Worm (Caenorhabditis elegans) whole organism, L3 larva: ENCODE data around the gene C36E6.8.

Experiments used
- R02D3.7 ChIP-seq: fragments of 150-350 bp; optimal IDR thresholded peaks from 2 replicates; lab custom pipeline; 2014; ENCODE audit warnings: missing biosample characterization, missing genetic modification characterization
- ZK546.5 ChIP-seq: sonication (generic microtip); optimal IDR thresholded peaks from 2 replicates; lab custom pipeline; 2017; ENCODE audit warnings: missing biosample characterization, missing genetic modification characterization
- aly-2 ChIP-seq: fragments of 150-350 bp; optimal IDR thresholded peaks from 2 replicates; lab custom pipeline; 2014; ENCODE audit warnings: missing biosample characterization, missing genetic modification characterization
- ama-1 ChIP-seq: fragments of 150-350 bp; optimal IDR thresholded peaks from 2 replicates; lab custom pipeline; 2018
- ceh-16 ChIP-seq: sonication (generic microtip); optimal IDR thresholded peaks from 2 replicates; lab custom pipeline; 2017; ENCODE audit warnings: missing biosample characterization, missing genetic modification characterization
- ceh-28 ChIP-seq: fragments of 150-350 bp; optimal IDR thresholded peaks from 2 replicates; lab custom pipeline; 2014; ENCODE audit warnings: missing biosample characterization, missing genetic modification reagents, missing genetic modification characterization
- ceh-82 ChIP-seq: fragments of 150-350 bp; optimal IDR thresholded peaks from 2 replicates; lab custom pipeline; 2014; ENCODE audit warnings: missing biosample characterization, missing genetic modification characterization
- ceh-9 ChIP-seq: sonication (generic microtip); optimal IDR thresholded peaks from 2 replicates; lab custom pipeline; 2018; ENCODE audit warnings: missing biosample characterization, missing genetic modification characterization
- daf-12 ChIP-seq: fragments of 150-350 bp; optimal IDR thresholded peaks from 2 replicates; lab custom pipeline; 2014; ENCODE audit warnings: missing biosample characterization, missing genetic modification reagents, missing genetic modification characterization
- egl-27 ChIP-seq: sonication (generic microtip); optimal IDR thresholded peaks from 4 replicates; lab custom pipeline; 2017; ENCODE audit warnings: missing biosample characterization, missing genetic modification reagents, missing genetic modification characterization
- egl-5 ChIP-seq: fragments of 150-350 bp; optimal IDR thresholded peaks from 2 replicates; lab custom pipeline; 2017; ENCODE audit warnings: missing biosample characterization, missing genetic modification reagents, missing genetic modification characterization, inconsistent platforms
- elt-1 ChIP-seq: fragments of 150-350 bp; optimal IDR thresholded peaks from 2 replicates; lab custom pipeline; 2014; ENCODE audit warnings: missing biosample characterization, missing genetic modification characterization
- elt-3 ChIP-seq, 3 experiments: fragments of 150-350 bp in 1 of 3; sonication (generic microtip) in 2 of 3; optimal IDR thresholded peaks; 2 replicates in 2 of 3; 4 replicates in 1 of 3; lab custom pipeline; 2014 to 2017; ENCODE audit warnings: missing biosample characterization in 3 of 3, missing genetic modification characterization in 3 of 3
- eor-1 ChIP-seq, 2 experiments: fragments of 150-350 bp; optimal IDR thresholded peaks; 2 replicates each; lab custom pipeline; 2014 to 2018; ENCODE audit warnings: missing biosample characterization in 2 of 2, missing genetic modification characterization in 2 of 2
- fkh-2 ChIP-seq: fragments of 150-350 bp; optimal IDR thresholded peaks from 2 replicates; lab custom pipeline; 2014; ENCODE audit warnings: missing biosample characterization, missing genetic modification reagents, missing genetic modification characterization
- fos-1 ChIP-seq: fragments of 150-350 bp; optimal IDR thresholded peaks from 2 replicates; lab custom pipeline; 2014; ENCODE audit warnings: missing biosample characterization, missing genetic modification characterization
- hmg-11 ChIP-seq: sonication (generic microtip); optimal IDR thresholded peaks from 2 replicates; lab custom pipeline; 2016; ENCODE audit warnings: missing genetic modification characterization, missing compliant biosample characterization
- jun-1 ChIP-seq: fragments of 150-350 bp; optimal IDR thresholded peaks from 2 replicates; lab custom pipeline; 2014; ENCODE audit warnings: missing biosample characterization, missing genetic modification reagents, missing genetic modification characterization
- lin-15B ChIP-seq: fragments of 150-350 bp; optimal IDR thresholded peaks from 2 replicates; lab custom pipeline; 2014; ENCODE audit warnings: missing biosample characterization, missing genetic modification characterization
- lin-39 ChIP-seq: fragments of 150-350 bp; optimal IDR thresholded peaks from 2 replicates; lab custom pipeline; 2018; ENCODE audit warnings: missing biosample characterization, missing genetic modification reagents, missing genetic modification characterization
- lsy-12 ChIP-seq: sonication (generic microtip); optimal IDR thresholded peaks from 2 replicates; lab custom pipeline; 2016; ENCODE audit warnings: mild to moderate bottlenecking, missing genetic modification characterization, missing compliant biosample characterization
- mdl-1 ChIP-seq: fragments of 150-350 bp; optimal IDR thresholded peaks from 2 replicates; lab custom pipeline; 2014; ENCODE audit warnings: missing biosample characterization, missing genetic modification characterization
- mml-1 ChIP-seq: fragments of 150-350 bp; sonication (generic microtip); optimal IDR thresholded peaks from 3 replicates; lab custom pipeline; 2014; ENCODE audit warnings: missing biosample characterization, missing genetic modification characterization
- nfya-1 ChIP-seq: sonication (generic microtip); optimal IDR thresholded peaks from 2 replicates; lab custom pipeline; 2017; ENCODE audit warnings: missing genetic modification characterization, mild to moderate bottlenecking, missing compliant biosample characterization, antibody characterized with exemption, moderate library complexity; ENCODE audit not compliant: insufficient read depth
- nhr-11 ChIP-seq: fragments of 150-350 bp; optimal IDR thresholded peaks from 2 replicates; lab custom pipeline; 2014; ENCODE audit warnings: missing biosample characterization, missing genetic modification characterization
- nhr-12 ChIP-seq: fragments of 150-350 bp; optimal IDR thresholded peaks from 2 replicates; lab custom pipeline; 2014; ENCODE audit warnings: missing biosample characterization, missing genetic modification characterization
- nhr-23 ChIP-seq: fragments of 150-350 bp; optimal IDR thresholded peaks from 2 replicates; lab custom pipeline; 2014; ENCODE audit warnings: missing biosample characterization, missing genetic modification reagents, missing genetic modification characterization
- nhr-237 ChIP-seq: fragments of 150-350 bp; optimal IDR thresholded peaks from 2 replicates; lab custom pipeline; 2014; ENCODE audit warnings: missing biosample characterization, missing genetic modification characterization
- nhr-25 ChIP-seq: sonication (generic microtip); optimal IDR thresholded peaks from 2 replicates; lab custom pipeline; 2017; ENCODE audit warnings: missing biosample characterization, missing genetic modification characterization
- nhr-28 ChIP-seq: fragments of 150-350 bp; optimal IDR thresholded peaks from 2 replicates; lab custom pipeline; 2014; ENCODE audit warnings: missing biosample characterization, missing genetic modification characterization
- nhr-43 ChIP-seq: sonication (generic microtip); optimal IDR thresholded peaks from 2 replicates; lab custom pipeline; 2016; ENCODE audit warnings: mild to moderate bottlenecking, missing genetic modification characterization, missing compliant biosample characterization; ENCODE audit not compliant: poor library complexity, severe bottlenecking
- nhr-67 ChIP-seq: fragments of 150-350 bp; optimal IDR thresholded peaks from 2 replicates; lab custom pipeline; 2014; ENCODE audit warnings: missing biosample characterization, missing genetic modification characterization
- nhr-76 ChIP-seq: fragments of 150-350 bp; sonication (generic microtip); optimal IDR thresholded peaks from 5 replicates; lab custom pipeline; 2014; ENCODE audit warnings: missing biosample characterization, missing genetic modification characterization
- nhr-77 ChIP-seq: fragments of 150-350 bp; optimal IDR thresholded peaks from 2 replicates; lab custom pipeline; 2014; ENCODE audit warnings: missing biosample characterization, missing genetic modification characterization
- pha-4 ChIP-seq: fragments of 150-350 bp; optimal IDR thresholded peaks from 2 replicates; lab custom pipeline; 2014; ENCODE audit warnings: missing biosample characterization, missing genetic modification reagents, missing genetic modification characterization
- pqm-1 ChIP-seq: fragments of 150-350 bp; optimal IDR thresholded peaks from 2 replicates; lab custom pipeline; 2017; ENCODE audit warnings: missing biosample characterization, missing genetic modification characterization, inconsistent platforms
- sea-2 ChIP-seq: fragments of 150-350 bp; sonication (generic microtip); optimal IDR thresholded peaks from 4 replicates; lab custom pipeline; 2014; ENCODE audit warnings: missing biosample characterization, missing genetic modification reagents, missing genetic modification characterization
- skn-1 ChIP-seq: fragments of 150-350 bp; optimal IDR thresholded peaks from 2 replicates; lab custom pipeline; 2014; ENCODE audit warnings: missing biosample characterization, missing genetic modification characterization
- snpc-4 ChIP-seq: fragments of 150-350 bp; optimal IDR thresholded peaks from 2 replicates; lab custom pipeline; 2014; ENCODE audit warnings: missing biosample characterization, missing genetic modification characterization
- unc-39 ChIP-seq: sonication (generic microtip); optimal IDR thresholded peaks from 4 replicates; lab custom pipeline; 2017; ENCODE audit warnings: missing biosample characterization, missing genetic modification characterization
- unc-62 ChIP-seq: fragments of 150-350 bp; sonication (generic microtip); optimal IDR thresholded peaks from 4 replicates; lab custom pipeline; 2014; ENCODE audit warnings: missing biosample characterization, missing genetic modification reagents, missing genetic modification characterization
- zag-1 ChIP-seq: fragments of 150-350 bp; optimal IDR thresholded peaks from 2 replicates; lab custom pipeline; 2014; ENCODE audit warnings: missing biosample characterization, missing genetic modification characterization
- ztf-11 ChIP-seq: fragments of 150-350 bp; optimal IDR thresholded peaks from 2 replicates; lab custom pipeline; 2014; ENCODE audit warnings: missing biosample characterization, missing genetic modification characterization
- ztf-4 ChIP-seq: fragments of 150-350 bp; optimal IDR thresholded peaks from 2 replicates; lab custom pipeline; 2014; ENCODE audit warnings: missing biosample characterization, missing genetic modification characterization

C36E6.8 gene

ce11 chrX:17412642-17413041 lies 25.8 kb upstream of the C36E6.8 start:
- no peak for TF ChIP-seq fos-1 (tag; lab: Kevin White, UChicago)
- no peak for TF ChIP-seq ceh-82
- no peak for TF ChIP-seq pha-4 (tag; lab: Kevin White, UChicago)

- no peak for TF ChIP-seq egl-27
- no peak for TF ChIP-seq nhr-11
- TF ChIP-seq unc-62 (GFP tag; lab: Kevin White, UChicago): no peak
- no peak for TF ChIP-seq nhr-12 (tag; lab: Kevin White, UChicago)
- TF ChIP-seq ztf-11 (tag; lab: Kevin White, UChicago): no peak
- no peak for TF ChIP-seq nhr-23 (tag; lab: Kevin White, UChicago)
- TF ChIP-seq R02D3.7 (tag; lab: Kevin White, UChicago): no peak
- no peak for TF ChIP-seq skn-1 (tag; lab: Kevin White, UChicago)
- no peak for TF ChIP-seq egl-5 (tag; lab: Kevin White, UChicago)
- no peak for TF ChIP-seq snpc-4
- TF ChIP-seq nhr-77 (tag; lab: Kevin White, UChicago): no peak
- TF ChIP-seq lsy-12 (tag; lab: Kevin White, UChicago): no peak
- TF ChIP-seq pqm-1 (tag; lab: Kevin White, UChicago): no peak
- TF ChIP-seq ceh-9 (tag; lab: Kevin White, UChicago): no peak
- TF ChIP-seq nhr-237: no peak
- no peak for TF ChIP-seq pha-4 (tag; lab: Kevin White, UChicago)
- TF ChIP-seq sea-2 (GFP tag; lab: Kevin White, UChicago): no peak
- no peak for TF ChIP-seq fos-1 (tag; lab: Kevin White, UChicago)
- no peak for TF ChIP-seq ama-1 (lab: Kevin White, UChicago)
These were observed 24.6 kb upstream of the C36E6.8 start, which contains the start of gene crb-1 for ce11 chrX:17413868-17414267. Gene crb-1 (minus strand): TSS chrX:17414014.

ce11 chrX:17417505-17418004 lies 20.9 kb upstream of the C36E6.8 start:
- TF ChIP-seq nhr-67 (tag; lab: Kevin White, UChicago) (no peak), mdl-1 (no peak), nhr-25 (tag; lab: Kevin White, UChicago) (peak; percentile 2), ztf-11 (tag; lab: Kevin White, UChicago) (no peak)

- TF ChIP-seq nhr-76 (peak; percentile 41), zag-1 (tag; lab: Kevin White, UChicago) (no peak), fos-1 (tag; lab: Kevin White, UChicago) (peak; percentile 15), lin-39 (no peak), ama-1 (lab: Kevin White, UChicago) (peak; percentile 97), snpc-4 (no peak), hmg-11 (tag; lab: Kevin White, UChicago) (peak; percentile 5), ztf-4 (tag; lab: Kevin White, UChicago) (peak; percentile 62), ceh-16 (no peak), fkh-2 (tag; lab: Kevin White, UChicago) (no peak), aly-2 (tag; lab: Kevin White, UChicago) (no peak), nhr-25 (tag; lab: Kevin White, UChicago) (peak; percentile 87), ZK546.5 (no peak), skn-1 (tag; lab: Kevin White, UChicago) (no peak), nhr-43 (tag; lab: Kevin White, UChicago) (peak; percentile 81), mml-1 (tag; lab: Kevin White, UChicago) (no peak), daf-12 (tag; lab: Kevin White, UChicago) (no peak), nhr-77 (tag; lab: Kevin White, UChicago) (no peak), elt-3 (tag; optimal IDR thresholded peaks at IDR 0.05; lab: Kevin White, UChicago) (peak in 2 of 3 experiments; percentile 28 to 58), nhr-67 (tag; lab: Kevin White, UChicago) (no peak), nhr-237 (no peak), egl-27 (no peak), lin-15B (tag; lab: Kevin White, UChicago) (no peak), unc-62 (GFP tag; lab: Kevin White, UChicago) (peak; percentile 45), ceh-82 (no peak), nfya-1 (tag; lab: Kevin White, UChicago) (no peak), egl-5 (tag; lab: Kevin White, UChicago) (no peak), jun-1 (tag; lab: Kevin White, UChicago) (no peak), sea-2 (GFP tag; lab: Kevin White, UChicago) (no peak), ceh-28 (peak; percentile 48), elt-1 (tag; lab: Kevin White, UChicago) (no peak), mdl-1 (no peak), nhr-23 (tag; lab: Kevin White, UChicago) (peak; percentile 87), nhr-28 (no peak), eor-1 (tag; optimal IDR thresholded peaks at IDR 0.05; lab: Kevin White, UChicago) (no peak), unc-39 (tag; lab: Kevin White, UChicago) (no peak), lsy-12 (tag; lab: Kevin White, UChicago) (peak; percentile 52), R02D3.7 (tag; lab: Kevin White, UChicago) (peak; percentile 22)
These were observed 18.5 kb upstream of the C36E6.8 start for ce11 chrX:17419813-17420584.
